Worm (Caenorhabditis elegans) whole organism, L4/young adult: ENCODE data around the gene M57.1.

Source experiments
- W03F9.2 ChIP-seq: fragments of 150-350 bp; optimal IDR thresholded peaks from 2 replicates; lab custom pipeline; 2014; ENCODE audit warnings: missing biosample characterization, missing genetic modification characterization
- dao-5 ChIP-seq: sonication (generic microtip); optimal IDR thresholded peaks from 2 replicates; lab custom pipeline; 2016; ENCODE audit warnings: missing genotype, missing genetic modification characterization, moderate library complexity, missing compliant biosample characterization
- him-1 ChIP-seq: sonication (generic microtip); optimal IDR thresholded peaks from 2 replicates; lab custom pipeline; 2016; ENCODE audit warnings: missing genotype, missing genetic modification reagents, missing genetic modification characterization, missing compliant biosample characterization

The M57.1 gene

DNA sequence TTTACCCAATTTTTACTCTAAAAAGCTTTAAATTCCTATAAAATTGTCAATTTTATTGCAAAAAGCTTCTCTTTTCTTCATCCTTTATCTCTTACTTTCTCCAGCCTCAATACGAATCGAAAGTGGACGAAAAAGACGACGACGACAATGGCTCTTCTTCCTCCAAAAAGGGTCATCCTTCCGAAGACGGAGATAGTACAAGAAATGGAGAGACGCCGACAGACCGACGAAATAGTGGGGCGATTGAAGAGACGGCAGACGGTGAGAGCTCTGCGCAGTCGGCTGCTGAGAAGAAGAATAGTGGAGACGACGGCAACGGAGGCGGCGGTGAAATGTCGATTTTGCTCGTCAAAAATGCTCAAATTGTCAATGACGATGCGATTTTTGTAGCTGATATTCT is 12.9 kb upstream of the M57.1 start:
- TF ChIP-seq him-1 (tag; lab: Kevin White, UChicago) (no peak), W03F9.2 (tag; lab: Kevin White, UChicago) (no peak), dao-5 (tag; lab: Kevin White, UChicago) (no peak)

ce11 chrIV:3520374-3520773 is 11.9 kb upstream of the M57.1 start:
- TF ChIP-seq dao-5 (tag; lab: Kevin White, UChicago) (no peak), him-1 (tag; lab: Kevin White, UChicago) (no peak), W03F9.2 (tag; lab: Kevin White, UChicago) (no peak)

DNA sequence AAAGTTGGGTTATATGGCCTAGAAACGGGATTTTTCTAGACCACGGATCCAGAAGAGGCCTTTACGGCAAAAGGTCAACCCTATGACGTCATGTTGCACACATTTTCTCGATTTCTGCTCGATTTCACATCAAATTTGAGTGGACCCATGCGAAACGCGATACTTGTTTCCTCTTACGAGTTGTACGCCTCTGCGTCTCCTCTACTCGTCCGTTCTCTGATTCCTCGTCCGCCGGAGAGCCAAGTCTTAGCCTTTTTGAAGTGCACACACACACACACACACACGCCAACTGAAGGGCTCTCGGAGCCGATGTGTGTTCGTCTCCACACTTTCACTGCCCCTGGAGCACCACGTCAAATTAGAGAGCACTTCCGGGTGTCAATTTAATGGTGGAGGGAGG is 11.3 kb upstream of the M57.1 start:
- no peak for TF ChIP-seq him-1 (tag; lab: Kevin White, UChicago)
- no peak for TF ChIP-seq W03F9.2 (tag; lab: Kevin White, UChicago)
- no peak for TF ChIP-seq dao-5 (tag; lab: Kevin White, UChicago)

DNA sequence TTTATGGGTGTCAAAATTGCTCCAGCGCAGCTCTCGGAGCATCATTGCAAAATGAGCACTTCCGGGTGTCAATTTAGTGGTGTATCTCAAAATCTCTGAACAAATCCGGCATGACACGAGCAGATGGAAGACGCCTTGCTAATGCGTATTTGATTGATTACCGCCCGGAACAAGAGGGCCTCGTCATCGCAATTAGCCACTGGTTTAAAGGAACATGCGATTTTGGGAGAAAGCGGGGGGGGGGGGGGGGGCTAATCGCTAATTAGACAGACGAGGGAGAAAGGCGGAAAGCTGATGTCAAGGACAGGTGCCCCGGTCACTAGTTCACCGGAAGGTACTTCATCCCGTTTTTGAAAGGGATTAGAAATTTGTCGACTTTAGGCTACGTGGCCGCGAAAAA is 10.6 kb upstream of the M57.1 start:
- TF ChIP-seq W03F9.2 (tag; lab: Kevin White, UChicago) = no peak
- no peak for TF ChIP-seq dao-5 (tag; lab: Kevin White, UChicago)
- no peak for TF ChIP-seq him-1 (tag; lab: Kevin White, UChicago)

DNA sequence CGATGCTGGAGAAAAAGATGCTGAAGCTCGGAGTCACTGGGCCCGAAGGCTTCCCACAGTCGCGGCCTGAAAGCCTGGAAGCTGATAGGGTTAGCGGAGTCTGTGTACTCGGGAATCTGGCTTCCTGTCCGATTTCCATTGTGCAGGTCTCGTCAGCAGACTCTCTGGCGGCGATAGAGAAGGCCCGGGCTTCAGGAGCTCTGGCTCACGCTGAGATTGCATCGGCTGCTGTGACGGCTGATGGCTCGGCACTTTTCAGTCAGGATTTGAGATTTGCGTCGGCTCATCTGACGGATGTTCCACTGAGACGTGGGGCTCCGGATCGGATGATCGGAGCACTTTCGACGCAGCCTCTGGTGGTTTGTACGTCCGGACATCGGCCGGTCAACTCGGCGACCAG is 8.8 kb upstream of the M57.1 start:
- TF ChIP-seq W03F9.2 (tag; lab: Kevin White, UChicago) = no peak
- no peak for TF ChIP-seq him-1 (tag; lab: Kevin White, UChicago)
- TF ChIP-seq dao-5 (tag; lab: Kevin White, UChicago) = no peak

DNA sequence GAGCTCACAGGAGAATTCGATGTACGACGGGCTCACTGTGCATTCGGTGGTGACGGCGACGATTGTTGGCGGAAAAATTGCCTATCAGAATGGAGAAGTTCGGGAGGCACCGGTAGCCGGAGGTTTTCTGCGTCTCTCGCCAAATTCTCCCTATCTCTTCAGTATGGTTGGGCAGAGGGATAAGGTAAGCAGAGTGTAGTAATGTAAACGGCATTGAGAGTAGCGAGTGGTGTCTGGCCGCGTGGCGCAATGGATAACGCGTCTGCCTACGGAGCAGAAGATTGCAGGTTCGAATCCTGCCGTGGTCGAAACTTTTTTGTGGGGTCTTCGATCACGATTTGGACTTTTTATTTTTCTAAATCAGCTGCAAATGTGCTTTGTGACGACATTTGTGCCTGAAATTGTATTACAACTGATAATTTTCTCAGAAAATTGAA is 7.7 kb upstream of the M57.1 start:
- no peak for TF ChIP-seq W03F9.2 (tag; lab: Kevin White, UChicago)
- no peak for TF ChIP-seq dao-5 (tag; lab: Kevin White, UChicago)
- TF ChIP-seq him-1 (tag; lab: Kevin White, UChicago) = peak; percentile 23

- TF ChIP-seq W03F9.2 (tag; lab: Kevin White, UChicago) = no peak
- TF ChIP-seq dao-5 (tag; lab: Kevin White, UChicago) = no peak
- no peak for TF ChIP-seq him-1 (tag; lab: Kevin White, UChicago)
Observed at ce11 chrIV:3526144-3526797, 6.0 kb upstream of the M57.1 start.

DNA sequence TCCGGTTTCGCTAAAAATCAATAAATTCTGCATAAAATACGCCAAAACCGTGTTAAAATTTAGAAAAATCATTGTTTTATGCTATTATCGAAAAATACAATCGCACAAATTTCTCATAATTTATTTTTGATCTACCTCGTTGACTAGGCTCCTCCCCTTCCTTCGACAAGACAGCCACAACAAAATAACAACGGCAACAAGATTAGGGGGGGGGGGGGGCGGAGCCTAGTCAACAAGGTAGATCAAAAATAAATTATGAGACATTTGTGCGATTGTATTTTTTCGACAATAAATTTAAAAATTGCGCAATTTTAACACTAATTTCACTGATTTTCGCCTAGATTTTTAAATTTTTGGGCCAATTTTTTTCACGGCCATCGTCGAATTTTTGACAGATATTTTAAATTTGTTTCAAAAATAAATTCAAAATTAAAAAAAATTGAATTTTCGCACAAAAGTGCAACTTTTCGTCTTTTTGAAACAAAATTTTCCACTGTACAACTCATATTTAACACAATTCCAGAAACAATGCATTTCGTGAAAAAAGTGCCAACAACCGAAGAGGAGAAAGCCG is 5.3 kb upstream of the M57.1 start, which contains the start of gene M57.2:
TSS of gene M57.2 (plus strand) at position 524 of the 574 bp plus-strand sequence.
- TF ChIP-seq him-1 (tag; lab: Kevin White, UChicago) (no peak), W03F9.2 (tag; lab: Kevin White, UChicago) (no peak), dao-5 (tag; lab: Kevin White, UChicago) (no peak)

- TF ChIP-seq W03F9.2 (tag; lab: Kevin White, UChicago) (no peak), dao-5 (tag; lab: Kevin White, UChicago) (no peak), him-1 (tag; lab: Kevin White, UChicago) (no peak)
Observed at ce11 chrIV:3527878-3528277, 4.4 kb upstream of the M57.1 start.

DNA sequence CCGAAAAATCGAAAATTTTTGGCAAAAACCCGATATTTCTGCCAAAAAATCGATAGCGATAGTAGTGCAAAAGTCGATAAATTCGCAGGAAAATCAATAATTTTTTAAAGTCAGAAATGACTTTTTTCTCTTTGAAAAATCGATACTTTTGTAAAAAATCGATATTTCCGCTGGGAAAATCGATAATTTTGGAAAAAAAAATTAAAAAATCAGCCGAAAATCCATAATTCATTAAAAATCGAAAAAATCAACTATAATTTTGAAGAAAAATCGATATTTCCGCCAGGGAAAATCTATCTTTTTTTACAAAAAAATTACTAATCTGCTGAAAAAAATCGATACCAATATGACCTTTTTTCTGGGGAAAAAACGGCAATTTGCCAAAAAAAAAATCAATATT is 732 bp upstream of the M57.1 start:
- no peak for TF ChIP-seq him-1 (tag; lab: Kevin White, UChicago)
- no peak for TF ChIP-seq W03F9.2 (tag; lab: Kevin White, UChicago)
- no peak for TF ChIP-seq dao-5 (tag; lab: Kevin White, UChicago)

DNA sequence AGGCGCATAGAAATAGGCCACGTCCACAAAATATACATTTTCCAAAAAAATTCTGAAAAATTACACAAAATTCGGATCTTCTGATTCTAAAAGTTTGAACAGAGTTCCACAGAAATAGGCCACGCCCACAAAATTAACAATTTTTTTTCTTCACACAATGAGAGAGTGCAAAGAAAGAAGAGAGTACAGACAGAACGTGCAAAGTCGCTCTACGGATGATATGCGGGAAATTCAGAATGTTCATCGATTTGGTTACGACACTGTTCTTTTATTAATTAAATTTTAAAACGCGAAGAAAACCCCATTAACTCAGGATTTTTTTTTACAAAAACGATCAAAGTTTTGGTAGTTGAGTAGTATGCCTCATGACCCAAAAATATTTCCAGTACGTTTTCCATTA is 722 bp downstream of the M57.1 start:
- no peak for TF ChIP-seq him-1 (tag; lab: Kevin White, UChicago)
- no peak for TF ChIP-seq W03F9.2 (tag; lab: Kevin White, UChicago)

ce11 chrIV:3539253-3539652 is 7.0 kb downstream of the M57.1 start:
- no peak for TF ChIP-seq dao-5 (tag; lab: Kevin White, UChicago)
- TF ChIP-seq W03F9.2 (tag; lab: Kevin White, UChicago) = no peak
- TF ChIP-seq him-1 (tag; lab: Kevin White, UChicago) = no peak

DNA sequence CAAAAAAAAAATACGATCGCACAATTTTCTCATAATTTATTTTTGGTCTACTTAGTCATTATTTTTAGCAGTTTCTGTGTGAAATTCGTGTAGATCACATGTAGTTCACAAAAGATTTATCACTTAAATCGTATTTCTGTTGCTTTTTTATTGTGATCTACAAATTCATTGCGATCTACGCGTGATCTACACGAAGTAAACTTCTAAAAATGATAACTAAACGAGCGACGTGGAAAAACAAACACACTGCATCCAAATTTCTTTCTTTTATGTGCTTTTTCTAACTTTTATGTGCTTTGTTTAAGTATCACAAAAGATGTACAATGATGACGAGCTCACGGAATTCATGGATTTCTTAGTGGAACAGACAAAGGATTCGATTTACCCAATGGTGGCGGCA is 7.6 kb downstream of the M57.1 start, which contains the start of gene B0212.3:
TSS of gene B0212.3 (plus strand) at position 301 of the 400 bp plus-strand sequence.
- no peak for TF ChIP-seq dao-5 (tag; lab: Kevin White, UChicago)
- TF ChIP-seq him-1 (tag; lab: Kevin White, UChicago) = no peak
- no peak for TF ChIP-seq W03F9.2 (tag; lab: Kevin White, UChicago)

DNA sequence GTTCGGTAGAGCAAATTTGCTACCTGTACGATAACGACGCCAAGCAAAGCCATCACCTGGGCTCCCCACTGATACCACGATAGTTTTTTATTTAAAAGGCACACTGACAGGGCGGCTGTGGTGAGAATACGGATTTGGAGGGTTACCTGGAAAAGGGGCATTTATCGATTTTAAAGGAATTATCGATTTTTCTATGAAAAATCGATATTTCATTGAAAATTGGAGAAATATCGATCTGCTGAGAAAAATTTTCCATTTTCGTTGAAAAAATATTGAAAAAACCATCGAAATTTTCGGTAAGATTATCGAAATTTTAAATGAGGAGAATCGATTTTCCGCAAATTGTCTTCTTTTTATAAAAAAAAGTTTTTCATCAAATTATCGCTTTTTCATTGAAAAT is 12.8 kb downstream of the M57.1 start:
- TF ChIP-seq dao-5 (tag; lab: Kevin White, UChicago) (no peak), him-1 (tag; lab: Kevin White, UChicago) (no peak), W03F9.2 (tag; lab: Kevin White, UChicago) (no peak)
